Worm (Caenorhabditis elegans): ENCODE measurements around the gene try-4.

- TF ChIP-seq lin-13 (tag; optimal IDR thresholded peaks at IDR 0.05): no peak
- TF ChIP-seq nhr-28 (tag; optimal IDR thresholded peaks at IDR 0.05): no peak
- no peak for TF ChIP-seq unc-39 (tag; optimal IDR thresholded peaks at IDR 0.05)
- no peak for TF ChIP-seq mep-1 (tag; optimal IDR thresholded peaks at IDR 0.05)
- no peak for TF ChIP-seq elt-1 (tag; optimal IDR thresholded peaks at IDR 0.05; ENCODE audit: borderline replicate concordance, insufficient read depth)
- no peak for TF ChIP-seq lsy-2 (tag; optimal IDR thresholded peaks at IDR 0.05)
These were observed 46.5 kb downstream of the try-4 start, which contains the start of gene Y44A6D.7 for ce11 chrV:20814424-20814823.
